Fruit fly (Drosophila melanogaster) whole organism, larva: ENCODE data around the gene naz.

ENCODE experiments used
- noc ChIP-seq: fragments of 200-800 bp; sonication (Bioruptor generic); optimal IDR thresholded peaks from 3 replicates; lab custom pipeline; 2019; ENCODE audit warnings: missing biosample characterization, mild to moderate bottlenecking, missing genetic modification characterization, moderate library complexity

Gene naz

DNA sequence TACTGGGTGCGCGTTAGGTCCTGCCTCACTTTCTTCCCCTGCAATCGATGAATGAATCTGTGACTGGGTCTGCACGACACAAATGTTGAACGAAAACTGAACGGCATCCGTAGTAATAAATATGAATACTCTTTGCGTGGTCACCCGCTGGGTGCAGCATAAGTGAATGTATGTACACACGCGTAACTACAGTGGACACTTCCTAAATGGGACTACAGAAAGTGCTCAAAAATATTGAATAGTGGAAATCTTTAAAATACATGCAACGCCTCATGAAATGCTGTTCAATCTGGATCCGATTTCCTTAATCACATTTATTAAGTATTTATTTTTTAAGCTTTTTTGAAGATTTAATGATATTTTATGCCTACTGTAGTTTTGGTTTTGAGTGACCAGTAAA lies at the start of gene naz:
TSS of gene naz (minus strand) at position 101 of the 400 bp plus-strand sequence.
- TF ChIP-seq noc (tag; lab: Kevin White, UChicago) = no peak

DNA sequence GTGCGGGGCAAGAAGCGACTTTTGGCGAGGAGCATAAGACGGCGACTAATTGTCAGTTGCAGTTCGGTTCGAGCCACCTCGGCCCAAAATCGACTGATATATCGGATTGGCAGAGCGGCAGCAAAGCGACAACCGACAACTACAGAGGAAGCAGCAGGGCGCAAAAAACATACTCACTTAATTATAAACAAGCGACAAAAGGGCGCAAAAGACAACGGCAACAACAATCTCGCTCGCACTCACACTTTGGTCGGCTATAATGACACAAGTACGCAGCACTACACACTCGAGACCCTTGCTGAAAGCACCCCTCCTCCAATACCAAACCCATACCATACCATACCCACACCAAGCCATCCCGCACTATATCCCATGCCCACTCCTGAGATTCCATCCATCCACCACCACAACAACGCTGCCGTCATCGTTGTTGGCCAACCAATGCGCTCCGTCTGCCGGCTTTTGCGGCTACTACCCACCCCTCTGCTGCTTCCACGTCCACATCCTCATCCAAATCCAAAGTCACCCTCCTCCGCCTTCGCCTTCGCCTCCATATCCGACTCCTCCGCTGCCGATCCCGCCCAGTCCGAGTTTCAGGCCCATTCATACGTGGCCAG lies 44.1 kb upstream of the naz start, which contains the start of gene gl:
TSS of gene gl (minus strand) at position 51 of the 617 bp plus-strand sequence.
- TF ChIP-seq noc (tag; lab: Kevin White, UChicago) = no peak

DNA sequence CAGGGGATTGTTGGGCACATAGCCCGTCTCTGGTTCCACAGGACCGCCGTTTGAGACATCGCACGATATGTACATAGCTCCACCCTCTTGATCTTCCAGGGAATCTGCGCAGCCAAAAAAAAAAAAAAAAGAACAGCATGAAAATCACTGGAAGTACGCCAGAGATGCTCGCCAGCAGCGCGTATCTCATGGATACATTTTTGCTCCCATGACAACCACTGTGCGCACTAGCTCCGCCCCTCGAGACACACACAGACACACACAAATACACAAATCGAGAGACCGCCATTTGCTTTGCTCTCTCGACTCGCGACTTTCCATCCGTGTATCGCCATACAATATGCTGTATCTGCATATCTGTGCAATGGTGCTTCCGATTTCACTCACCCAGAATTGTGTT lies 42.6 kb upstream of the naz start:
- no peak for TF ChIP-seq noc (tag; lab: Kevin White, UChicago)

DNA sequence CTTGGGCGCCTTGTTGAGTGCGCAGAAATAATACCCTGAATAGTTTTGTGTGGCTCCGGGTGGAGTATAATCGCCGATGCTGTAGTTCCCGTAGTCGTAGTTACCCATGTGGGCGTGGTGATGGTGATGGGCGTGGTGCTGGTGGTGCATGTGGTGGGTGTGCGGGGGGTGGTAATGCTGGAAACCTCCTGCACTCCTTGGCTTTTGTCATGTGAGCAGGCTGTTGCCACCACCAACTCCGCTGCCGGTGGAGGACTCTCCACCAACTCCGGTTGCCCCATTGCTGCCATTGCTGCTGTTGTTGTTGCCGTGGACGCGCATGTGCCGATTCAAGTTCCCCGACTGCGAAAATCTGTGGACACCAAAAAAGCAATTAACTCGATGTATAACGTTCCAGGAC lies 39.9 kb upstream of the naz start:
- TF ChIP-seq noc (tag; lab: Kevin White, UChicago) = no peak

DNA sequence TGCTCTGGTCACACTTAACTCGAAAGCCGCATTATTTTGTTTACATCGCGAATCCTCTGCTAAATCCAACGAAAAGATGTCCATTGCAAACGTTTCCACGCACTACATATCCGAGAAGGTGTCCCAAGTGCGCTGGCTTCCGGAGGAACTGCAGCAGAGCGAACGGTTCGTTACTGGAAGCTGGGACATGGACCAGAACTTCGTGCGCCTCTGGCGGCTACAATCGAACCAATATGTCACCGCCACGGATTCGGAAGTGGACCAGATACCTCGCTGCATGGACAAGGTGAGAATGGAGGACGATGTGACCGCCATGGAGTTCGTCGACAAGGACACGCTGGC lies 37.9 kb upstream of the naz start:
- TF ChIP-seq noc (tag; lab: Kevin White, UChicago) = no peak

DNA sequence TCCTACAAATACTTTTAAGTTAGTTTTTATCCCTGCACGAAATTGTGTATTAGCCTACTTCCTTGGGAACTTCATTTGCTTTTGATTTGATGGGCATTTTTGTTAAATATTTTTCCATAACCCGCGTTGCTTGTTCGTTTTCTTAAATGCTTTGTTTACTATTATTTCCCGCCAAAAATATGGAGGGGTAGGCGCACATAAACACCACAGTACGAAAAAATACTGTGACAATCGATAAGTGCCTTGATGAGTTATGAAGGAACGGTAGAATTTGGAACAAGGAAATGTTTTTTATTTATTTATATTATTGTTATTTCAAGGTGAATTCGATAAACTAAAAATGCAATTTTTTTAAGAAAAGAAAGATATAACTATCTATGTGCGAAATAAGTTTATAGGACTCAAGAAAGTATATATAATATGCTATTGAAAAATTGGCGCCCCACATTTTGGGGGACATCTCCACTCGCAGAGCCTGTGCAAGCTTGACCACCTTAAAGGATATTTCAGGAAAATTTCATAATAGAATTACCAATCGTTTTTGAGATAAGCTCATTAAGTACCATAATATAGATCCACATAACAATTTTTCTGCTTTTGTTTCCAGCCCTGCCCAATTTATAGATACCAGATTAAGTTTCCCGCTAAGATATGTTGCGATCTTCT lies 37.4 kb upstream of the naz start, which contains the start of the genes WRNexo and Nup43:
TSS of gene WRNexo (minus strand) at position 185 of the 666 bp plus-strand sequence.
TSS of gene Nup43 (plus strand) at position 661 of the 666 bp plus-strand sequence.
- TF ChIP-seq noc (tag; lab: Kevin White, UChicago) = no peak

DNA sequence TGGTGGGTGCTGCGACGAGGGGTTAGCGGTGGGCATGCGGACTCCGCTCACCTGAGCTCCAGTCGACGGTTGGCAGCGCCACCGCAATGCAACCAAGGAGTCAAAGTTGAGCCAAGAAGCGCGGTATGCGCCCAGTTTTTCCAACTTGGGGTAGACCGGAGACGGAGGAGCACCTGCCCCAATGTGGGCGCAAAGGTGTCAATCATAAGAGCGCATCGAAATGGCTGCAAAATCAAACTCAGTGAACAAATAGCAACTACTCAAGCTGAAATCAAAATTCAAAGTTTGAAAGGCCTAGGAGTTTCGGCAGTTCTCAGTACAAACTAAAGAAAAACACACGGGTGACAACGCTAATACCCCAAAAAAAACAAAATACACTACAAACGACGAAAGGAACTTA lies 33.0 kb upstream of the naz start, which contains the start of gene hmw:
TSS of gene hmw (plus strand) at position 301 of the 400 bp plus-strand sequence.
- no peak for TF ChIP-seq noc (tag; lab: Kevin White, UChicago)

DNA sequence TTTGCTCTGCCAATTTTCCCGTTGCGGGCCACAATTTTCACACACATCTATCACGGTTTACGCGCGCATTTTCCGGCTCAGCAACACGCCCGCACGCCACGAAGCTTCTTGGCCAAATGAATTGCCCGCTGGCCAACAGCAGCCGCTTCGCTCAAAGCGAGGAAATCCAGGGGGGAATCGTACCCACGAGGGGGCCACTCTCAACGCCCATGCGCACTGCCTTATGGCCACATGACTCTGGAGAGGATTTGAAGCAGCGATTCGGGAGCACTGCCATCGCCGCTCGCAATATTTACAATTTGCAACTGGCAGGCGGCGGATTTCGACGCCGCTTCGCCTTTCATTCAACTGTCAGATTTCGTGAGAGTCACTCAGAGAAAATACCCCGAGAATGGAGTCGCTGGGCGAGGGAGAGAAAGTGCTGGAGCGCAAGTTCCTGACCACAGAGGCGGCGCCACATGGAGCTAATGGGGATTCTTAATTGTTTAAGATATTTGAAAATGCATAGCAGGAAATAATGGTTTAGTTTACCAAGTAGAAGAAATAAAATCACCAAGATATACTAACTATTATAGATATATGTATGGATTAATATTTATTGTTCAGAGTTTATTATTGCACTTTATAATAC lies 32.0 kb upstream of the naz start, which contains the start of gene CG15803:
TSS of gene CG15803 (minus strand) at position 99 of the 631 bp plus-strand sequence.
- no peak for TF ChIP-seq noc (tag; lab: Kevin White, UChicago)

DNA sequence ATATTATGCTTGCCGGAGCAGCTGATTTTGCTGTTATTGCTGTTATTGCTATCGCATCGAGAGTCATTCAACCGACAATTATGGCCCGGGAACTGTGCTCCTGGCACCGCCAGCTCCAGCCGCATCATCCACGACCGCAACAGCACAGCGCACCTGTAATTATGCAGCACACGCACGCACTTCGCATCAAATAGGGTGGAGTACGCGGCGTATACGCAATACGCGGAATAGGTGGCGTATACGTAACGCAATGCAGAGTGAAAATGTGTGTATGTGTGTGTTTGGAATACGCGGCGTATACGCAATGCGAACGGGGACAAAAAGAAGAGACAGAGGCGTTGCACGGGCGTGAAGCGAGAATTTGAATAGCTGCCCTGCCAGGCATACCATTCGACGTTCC lies 27.0 kb upstream of the naz start:
- TF ChIP-seq noc (tag; lab: Kevin White, UChicago) = no peak

DNA sequence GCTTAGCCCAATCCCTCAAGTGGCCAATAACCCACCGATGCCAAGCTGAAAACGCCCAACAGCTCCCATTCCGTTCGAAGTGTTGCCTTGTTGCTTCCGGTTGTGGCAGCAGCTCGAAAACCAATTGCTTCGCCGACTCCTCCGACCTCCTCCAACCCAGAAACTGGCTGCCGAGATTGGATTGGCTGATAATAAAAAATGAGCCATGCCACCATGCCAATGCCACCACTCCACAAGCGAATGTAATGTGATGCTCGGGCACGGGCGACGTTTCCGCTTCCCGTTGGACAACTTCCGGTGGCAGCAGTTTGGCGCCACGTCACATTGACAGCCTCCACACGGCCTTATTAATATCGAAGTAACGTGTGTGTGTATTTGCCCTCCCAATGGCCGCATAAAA lies 9.8 kb upstream of the naz start:
- no peak for TF ChIP-seq noc (tag; lab: Kevin White, UChicago)

DNA sequence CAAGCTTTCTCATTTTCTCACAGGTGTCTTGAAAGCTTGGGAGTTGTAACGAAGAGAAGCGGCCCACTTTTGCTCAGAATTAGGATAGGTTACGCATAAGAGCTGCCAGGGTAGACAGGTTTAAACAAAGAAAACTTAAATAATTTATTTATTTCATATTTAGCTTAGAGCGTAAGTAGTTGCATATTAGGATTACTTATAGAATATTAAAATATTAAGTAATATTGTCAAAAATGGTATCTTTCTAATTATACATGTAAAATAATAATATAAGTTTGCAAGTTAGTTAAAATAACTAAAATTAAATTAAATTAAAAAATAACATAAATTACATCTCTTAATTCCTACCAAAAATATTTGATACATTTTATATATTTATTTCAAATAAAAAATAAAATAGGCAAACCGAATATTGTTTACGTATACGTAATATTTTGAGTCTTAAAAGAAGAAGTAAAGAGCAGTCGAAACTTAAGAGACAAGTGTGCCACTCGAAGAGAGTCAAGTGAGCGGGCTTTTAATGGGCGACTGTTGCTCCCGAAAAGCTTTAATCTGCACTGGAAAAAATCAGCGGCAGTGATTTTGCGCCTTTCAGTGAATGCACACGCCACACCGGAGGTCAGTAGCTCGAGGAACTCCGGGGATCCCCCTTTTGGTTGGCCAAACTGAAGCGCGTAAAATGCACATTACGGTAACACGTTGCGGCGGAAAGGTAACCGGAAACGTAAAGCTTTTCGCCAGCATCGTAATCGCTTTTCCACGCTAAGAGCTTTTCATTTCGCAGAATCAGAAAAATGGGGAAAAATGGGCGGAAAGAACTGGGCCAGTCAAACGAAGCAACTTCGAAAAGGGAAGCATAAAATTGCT lies 13.7 kb downstream of the naz start:
- TF ChIP-seq noc (tag; lab: Kevin White, UChicago) = no peak

DNA sequence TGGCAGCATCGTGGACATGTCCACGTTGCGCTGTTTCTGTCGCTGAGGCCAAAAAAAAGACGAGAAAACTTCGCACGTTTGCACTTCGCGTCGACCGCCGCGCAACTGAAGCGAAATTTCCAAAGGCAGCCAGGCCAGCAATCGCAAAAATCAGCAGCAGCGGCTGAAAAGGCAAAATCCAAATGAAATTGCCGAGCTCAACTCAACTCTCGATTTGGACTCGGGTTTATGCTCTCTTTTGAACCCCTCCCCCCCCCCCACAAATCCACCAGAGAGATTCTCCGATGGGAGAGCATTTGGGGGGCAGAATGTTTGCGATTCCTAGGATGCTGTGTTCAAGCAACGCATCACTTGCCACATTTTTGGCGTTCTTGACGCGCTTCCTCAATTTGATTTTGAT lies 14.4 kb downstream of the naz start, which contains the start of gene PKD:
TSS of gene PKD (minus strand) at position 88 of the 400 bp plus-strand sequence.
- no peak for TF ChIP-seq noc (tag; lab: Kevin White, UChicago)

DNA sequence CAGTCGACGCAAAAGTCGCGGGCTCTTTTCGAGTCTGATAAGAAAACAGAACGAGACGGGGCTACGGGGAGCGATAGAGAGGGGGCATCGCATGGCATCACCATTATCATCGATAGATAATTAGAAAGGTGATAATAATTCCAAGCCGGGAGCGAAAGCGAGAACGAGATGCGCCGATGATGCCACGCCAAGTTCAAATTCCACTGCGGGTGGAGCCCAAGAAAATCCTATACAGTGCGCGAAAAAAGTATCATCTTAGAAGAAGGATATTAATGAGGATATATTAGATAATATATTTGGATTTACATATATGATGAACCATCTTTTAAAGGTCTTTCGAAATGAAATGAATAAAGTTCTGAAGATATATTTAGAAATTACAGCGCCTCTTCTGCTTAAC lies 16.0 kb downstream of the naz start:
- TF ChIP-seq noc (tag; lab: Kevin White, UChicago) = peak; percentile 30

DNA sequence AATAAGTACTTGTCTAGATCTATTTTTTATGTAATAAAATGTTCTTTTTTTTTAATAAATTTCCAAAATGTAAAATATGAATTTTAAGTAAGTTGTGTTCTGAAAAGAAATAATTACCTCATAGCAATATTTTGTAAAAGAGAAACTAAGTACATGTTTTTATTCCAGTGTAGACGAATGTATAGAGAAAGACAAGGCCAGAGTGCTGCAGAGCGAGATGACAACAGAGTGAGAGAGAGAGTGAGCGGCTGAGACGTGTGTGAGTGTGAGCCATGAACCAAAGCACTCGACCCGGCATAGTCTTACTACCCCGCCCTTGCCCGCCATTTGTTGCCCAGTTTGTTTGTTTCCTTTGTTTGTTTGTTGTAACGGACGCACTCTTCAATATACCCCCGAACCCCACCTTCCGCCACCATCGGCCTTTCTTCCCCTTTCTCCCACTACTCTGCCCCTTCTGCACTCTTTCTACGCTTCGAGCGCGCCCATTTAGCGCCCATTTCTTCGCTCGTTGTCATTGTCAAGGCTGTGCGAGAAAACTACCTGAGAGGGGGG lies 17.3 kb downstream of the naz start:
- TF ChIP-seq noc (tag; lab: Kevin White, UChicago) = peak; percentile 10

DNA sequence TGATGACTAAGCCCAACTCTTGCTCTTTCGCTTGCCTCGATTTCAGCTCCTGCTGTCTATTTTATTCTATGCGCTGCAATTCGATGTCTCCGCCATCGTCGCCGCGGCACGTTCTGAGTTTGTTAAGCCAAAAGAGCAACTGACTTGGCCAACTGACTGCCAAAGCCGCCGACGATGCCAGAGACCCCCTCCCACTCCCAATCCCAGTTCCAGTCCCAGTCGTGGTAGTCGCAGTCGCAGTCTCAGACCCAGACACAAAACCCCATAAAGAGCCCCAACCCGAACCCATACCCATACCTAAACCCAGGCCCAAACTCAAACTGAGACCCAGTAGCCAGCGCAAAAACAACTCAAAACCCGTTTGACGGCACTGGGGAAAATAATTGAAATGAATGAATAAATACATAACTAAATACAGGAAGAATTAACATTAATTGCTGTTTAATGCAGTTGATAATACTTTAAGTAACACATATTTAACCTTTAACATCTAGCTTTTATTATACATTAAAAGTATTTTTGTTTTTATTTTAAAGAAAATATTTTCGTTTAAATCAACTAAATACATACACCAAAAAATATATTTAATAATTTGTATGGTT lies 17.9 kb downstream of the naz start:
- TF ChIP-seq noc (tag; lab: Kevin White, UChicago) = no peak
